Worm (Caenorhabditis elegans) whole organism, early embryonic: ENCODE data around the gene T11F9.10.

Experiments used
- ceh-36 ChIP-seq: sonication (generic microtip); optimal IDR thresholded peaks from 2 replicates; lab custom pipeline; 2016; ENCODE audit warnings: missing genetic modification characterization, inconsistent platforms, missing compliant biosample characterization
- ets-7 ChIP-seq: sonication (generic microtip); optimal IDR thresholded peaks from 2 replicates; lab custom pipeline; 2016; ENCODE audit warnings: missing genotype, missing genetic modification characterization, missing compliant biosample characterization

ce11 chrV:11534495-11535189 is 47.9 kb downstream of the T11F9.10 start:
- TF ChIP-seq ceh-36 (tag; lab: Kevin White, UChicago) (no peak), ets-7 (tag; lab: Kevin White, UChicago) (no peak)
